Worm (Caenorhabditis elegans): ENCODE data around the gene C50B6.9.
A peak's percentile ranks its signal among the peaks of the same experiment; 100 is the strongest.

C50B6.9 gene

DNA sequence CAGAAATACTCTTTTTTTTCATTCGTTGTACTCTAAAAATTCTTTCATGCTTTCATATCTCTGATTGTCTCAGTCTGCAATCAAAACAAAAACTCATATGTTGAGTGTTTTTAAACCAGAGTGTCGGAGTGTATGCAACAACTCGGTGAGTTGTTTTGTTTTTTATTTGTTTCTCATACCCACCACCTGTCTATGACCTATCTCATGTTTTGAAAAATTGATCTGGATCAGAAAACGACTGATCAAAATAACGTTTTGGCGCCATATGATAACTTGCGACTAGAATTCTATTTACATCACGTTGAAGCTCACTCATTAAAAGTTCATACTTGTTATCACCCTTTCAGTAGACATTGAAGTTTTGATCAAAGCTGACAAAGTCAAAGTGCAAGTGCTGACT is 37.5 kb upstream of the C50B6.9 start:
- TF ChIP-seq ceh-24 (tag; optimal IDR thresholded peaks at IDR 0.05) (no peak), pros-1 (tag; optimal IDR thresholded peaks at IDR 0.05) (no peak), tbx-2 (tag; optimal IDR thresholded peaks at IDR 0.05) (no peak), sdc-2 (tag; optimal IDR thresholded peaks at IDR 0.05) (no peak), elt-4 (tag; optimal IDR thresholded peaks at IDR 0.05) (no peak), pag-3 (tag; optimal IDR thresholded peaks at IDR 0.05; ENCODE audit: borderline replicate concordance) (no peak), ceh-48 (tag; optimal IDR thresholded peaks at IDR 0.05) (no peak), ztf-16 (tag; optimal IDR thresholded peaks at IDR 0.05) (no peak), ceh-45 (GFP tag; IDR thresholded peaks at IDR 0.05) (no peak), hlh-6 (tag; optimal IDR thresholded peaks at IDR 0.05) (no peak), pha-4 (tag; optimal IDR thresholded peaks at IDR 0.05) (no peak), K09A11.1 (tag; optimal IDR thresholded peaks at IDR 0.05; ENCODE audit: insufficient read depth) (no peak), lin-11 (tag; optimal IDR thresholded peaks at IDR 0.05) (no peak), pha-2 (tag; optimal IDR thresholded peaks at IDR 0.05) (no peak), gmeb-2 (tag; optimal IDR thresholded peaks at IDR 0.05) (no peak), nfya-1 (tag; optimal IDR thresholded peaks at IDR 0.05) (no peak), F13H6.1 (tag; optimal IDR thresholded peaks at IDR 0.05) (no peak), npax-4 (tag; optimal IDR thresholded peaks at IDR 0.05) (no peak), syd-9 (tag; optimal IDR thresholded peaks at IDR 0.05) (no peak), ceh-19 (GFP tag; optimal IDR thresholded peaks at IDR 0.05) (no peak)

DNA sequence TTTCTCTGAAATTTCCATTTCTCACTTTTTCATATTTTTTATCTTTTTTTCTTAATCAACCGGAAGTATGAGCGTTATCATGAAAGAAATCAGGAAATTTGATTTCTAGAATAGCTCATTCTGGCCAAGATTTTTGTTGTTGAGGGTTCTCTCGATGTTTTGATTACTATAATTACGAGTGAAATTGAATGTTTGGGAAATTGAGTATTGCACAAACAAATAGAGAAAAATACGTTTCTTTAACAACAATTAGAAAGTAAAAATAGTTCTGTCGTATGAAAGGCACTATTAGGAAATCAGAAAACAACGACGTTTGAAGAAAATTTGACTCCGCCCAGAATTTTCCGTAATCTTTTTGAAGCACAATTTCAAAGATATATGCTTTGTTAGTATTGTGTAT is 36.8 kb upstream of the C50B6.9 start:
- TF ChIP-seq ceh-34 (tag; optimal IDR thresholded peaks at IDR 0.05): no peak
- TF ChIP-seq elt-2 (tag; optimal IDR thresholded peaks at IDR 0.05): no peak
- no peak for TF ChIP-seq ceh-48 (tag; optimal IDR thresholded peaks at IDR 0.05)
- no peak for TF ChIP-seq hlh-30 (tag; optimal IDR thresholded peaks at IDR 0.05; ENCODE audit: insufficient read depth)
- TF ChIP-seq lin-11 (tag; optimal IDR thresholded peaks at IDR 0.05): no peak
- no peak for TF ChIP-seq madf-2 (tag; optimal IDR thresholded peaks at IDR 0.05)
- no peak for TF ChIP-seq ref-2 (tag; optimal IDR thresholded peaks at IDR 0.05)
- TF ChIP-seq ceh-45 (GFP tag; IDR thresholded peaks at IDR 0.05): no peak
- no peak for TF ChIP-seq ets-4 (tag; optimal IDR thresholded peaks at IDR 0.05)
- no peak for TF ChIP-seq ceh-9 (tag; optimal IDR thresholded peaks at IDR 0.05)
- no peak for TF ChIP-seq nhr-11 (tag; optimal IDR thresholded peaks at IDR 0.05)
- TF ChIP-seq rnt-1 (tag; optimal IDR thresholded peaks at IDR 0.05): no peak
- no peak for TF ChIP-seq tbx-7 (tag; optimal IDR thresholded peaks at IDR 0.05)
- no peak for TF ChIP-seq K02D7.2 (tag; optimal IDR thresholded peaks at IDR 0.05)

DNA sequence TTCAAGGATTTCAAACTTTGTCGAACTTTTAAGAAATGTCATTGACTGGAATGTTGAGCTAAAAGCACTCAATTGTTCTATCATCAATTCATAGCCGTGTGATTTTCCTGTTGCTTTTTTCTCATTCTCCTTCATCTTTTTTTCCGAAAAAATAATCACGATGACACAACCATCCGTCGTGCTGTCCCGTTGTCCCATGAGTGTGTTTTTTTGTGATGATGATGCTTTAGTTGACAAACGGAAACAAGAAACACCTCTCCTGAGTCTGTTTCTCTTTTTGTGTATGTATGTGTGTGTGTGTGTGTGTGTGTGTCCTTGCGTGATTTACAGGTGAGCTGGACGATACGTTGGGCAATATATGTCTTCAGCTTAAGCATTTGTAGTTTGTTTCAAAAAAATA is 35.7 kb upstream of the C50B6.9 start:
- TF ChIP-seq F13H6.1 (tag; optimal IDR thresholded peaks at IDR 0.05): no peak
- TF ChIP-seq nhr-232 (tag; optimal IDR thresholded peaks at IDR 0.05): no peak
- no peak for TF ChIP-seq nhr-11 (tag; optimal IDR thresholded peaks at IDR 0.05)
- TF ChIP-seq unc-3 (GFP tag; conservative IDR thresholded peaks at IDR 0.05): no peak
- TF ChIP-seq unc-3 (tag; optimal IDR thresholded peaks at IDR 0.05): no peak
- TF ChIP-seq pqm-1 (tag; optimal IDR thresholded peaks at IDR 0.05): no peak
- TF ChIP-seq zip-5 (tag; optimal IDR thresholded peaks at IDR 0.05): no peak
- TF ChIP-seq ets-4 (tag; optimal IDR thresholded peaks at IDR 0.05): no peak
- TF ChIP-seq nfya-1 (tag; optimal IDR thresholded peaks at IDR 0.05): no peak

- TF ChIP-seq ttx-3 (tag; optimal IDR thresholded peaks at IDR 0.05): no peak
- TF ChIP-seq elt-2 (tag; optimal IDR thresholded peaks at IDR 0.05): peak; percentile 64
These were observed 34.7 kb upstream of the C50B6.9 start, which contains the start of gene ceh-79 for ce11 chrV:13301443-13301842. Gene ceh-79, plus strand, starts transcription at chrV:13301833.

Data from whole organism, late embryonic.